Worm (Caenorhabditis elegans) whole organism, late embryonic: ENCODE data around the gene col-8.

Experiments
- F13H6.1 ChIP-seq: sonication (generic microtip); optimal IDR thresholded peaks from 2 replicates; lab custom pipeline; 2016; ENCODE audit warnings: missing genetic modification characterization, missing compliant biosample characterization
- ahr-1 ChIP-seq: sonication (generic microtip); optimal IDR thresholded peaks from 2 replicates; lab custom pipeline; 2016; ENCODE audit warnings: missing genetic modification characterization, missing compliant biosample characterization
- ama-1 ChIP-seq: fragments of 150-350 bp; optimal IDR thresholded peaks from 2 replicates; lab custom pipeline; 2014
- ceh-18 ChIP-seq: sonication (generic microtip); optimal IDR thresholded peaks from 2 replicates; lab custom pipeline; 2016; ENCODE audit warnings: missing genetic modification characterization, missing compliant biosample characterization
- ceh-2 ChIP-seq: sonication (generic microtip); optimal IDR thresholded peaks from 2 replicates; lab custom pipeline; 2016; ENCODE audit warnings: missing genotype, missing genetic modification characterization, missing compliant biosample characterization
- ceh-48 ChIP-seq: sonication (generic microtip); optimal IDR thresholded peaks from 2 replicates; lab custom pipeline; 2016; ENCODE audit warnings: missing genetic modification characterization, inconsistent platforms, missing compliant biosample characterization
- ceh-9 ChIP-seq: sonication (generic microtip); optimal IDR thresholded peaks from 2 replicates; lab custom pipeline; 2016; ENCODE audit warnings: mild to moderate bottlenecking, missing genetic modification characterization, inconsistent platforms, missing compliant biosample characterization
- dmd-4 ChIP-seq: sonication (generic microtip); optimal IDR thresholded peaks from 2 replicates; lab custom pipeline; 2016; ENCODE audit warnings: borderline replicate concordance, missing genetic modification characterization, missing compliant biosample characterization
- elt-2 ChIP-seq: sonication (generic microtip); optimal IDR thresholded peaks from 2 replicates; lab custom pipeline; 2016; ENCODE audit warnings: missing genetic modification reagents, missing genetic modification characterization, missing compliant biosample characterization
- ets-4 ChIP-seq: sonication (generic microtip); optimal IDR thresholded peaks from 2 replicates; lab custom pipeline; 2016; ENCODE audit warnings: missing genetic modification characterization, missing compliant biosample characterization
- eyg-1 ChIP-seq: sonication (generic microtip); optimal IDR thresholded peaks from 2 replicates; lab custom pipeline; 2016; ENCODE audit warnings: missing genotype, missing genetic modification characterization, missing compliant biosample characterization
- hlh-13 ChIP-seq: fragments of 200-800 bp; sonication (Bioruptor generic); optimal IDR thresholded peaks from 2 replicates; lab custom pipeline; 2018; ENCODE audit warnings: mild to moderate bottlenecking, missing genetic modification characterization, missing compliant biosample characterization
- hlh-8 ChIP-seq: sonication (generic microtip); optimal IDR thresholded peaks from 2 replicates; lab custom pipeline; 2016; ENCODE audit warnings: missing genotype, missing genetic modification characterization, missing compliant biosample characterization
- lin-11 ChIP-seq: fragments of 200-800 bp; sonication (Bioruptor generic); optimal IDR thresholded peaks from 2 replicates; lab custom pipeline; 2018; ENCODE audit warnings: mild to moderate bottlenecking, missing genetic modification characterization, missing compliant biosample characterization
- nfya-1 ChIP-seq: sonication (generic microtip); optimal IDR thresholded peaks from 2 replicates; lab custom pipeline; 2017; ENCODE audit warnings: missing genetic modification characterization, mild to moderate bottlenecking, missing compliant biosample characterization, antibody characterized with exemption, moderate library complexity
- nhr-11 ChIP-seq: fragments of 150-350 bp; optimal IDR thresholded peaks from 2 replicates; lab custom pipeline; 2014; ENCODE audit warnings: missing biosample characterization, missing genetic modification characterization
- nhr-232 ChIP-seq: sonication (generic microtip); optimal IDR thresholded peaks from 2 replicates; lab custom pipeline; 2016; ENCODE audit warnings: missing genetic modification characterization, missing compliant biosample characterization
- pax-1 ChIP-seq: fragments of 150-350 bp; optimal IDR thresholded peaks from 2 replicates; lab custom pipeline; 2014; ENCODE audit warnings: missing biosample characterization, missing genetic modification characterization
- pha-2 ChIP-seq: sonication (generic microtip); optimal IDR thresholded peaks from 2 replicates; lab custom pipeline; 2017; ENCODE audit warnings: mild to moderate bottlenecking, missing genetic modification characterization, missing compliant biosample characterization
- pros-1 ChIP-seq: fragments of 150-350 bp; optimal IDR thresholded peaks from 2 replicates; lab custom pipeline; 2014; ENCODE audit warnings: missing biosample characterization, missing genetic modification reagents, missing genetic modification characterization
- ref-2 ChIP-seq: sonication (generic microtip); optimal IDR thresholded peaks from 2 replicates; lab custom pipeline; 2016; ENCODE audit warnings: missing genetic modification characterization, missing compliant biosample characterization
- rnt-1 ChIP-seq: sonication (generic microtip); optimal IDR thresholded peaks from 2 replicates; lab custom pipeline; 2016; ENCODE audit warnings: missing genetic modification characterization, missing compliant biosample characterization
- sdc-2 ChIP-seq: sonication (generic microtip); optimal IDR thresholded peaks from 2 replicates; lab custom pipeline; 2016; ENCODE audit warnings: missing genotype, missing genetic modification characterization, missing compliant biosample characterization
- sox-4 ChIP-seq: sonication (generic microtip); optimal IDR thresholded peaks from 2 replicates; lab custom pipeline; 2017; ENCODE audit warnings: mild to moderate bottlenecking, missing genetic modification characterization, inconsistent platforms, missing compliant biosample characterization
- syd-9 ChIP-seq: sonication (generic microtip); optimal IDR thresholded peaks from 2 replicates; lab custom pipeline; 2016; ENCODE audit warnings: mild to moderate bottlenecking, missing genetic modification characterization, moderate library complexity, missing compliant biosample characterization
- unc-3 ChIP-seq, 2 experiments: fragments of 200-800 bp in 1 of 2; sonication (Bioruptor generic) in 1 of 2; sonication (generic microtip) in 1 of 2; conservative IDR thresholded peaks in 1 of 2; optimal IDR thresholded peaks in 1 of 2; 2 replicates each; pipeline versions ENCODE4 v1.3.6 to Lab custom; 2016 to 2022; ENCODE audit warnings: missing compliant biosample characterization in 2 of 2, missing genetic modification characterization in 2 of 2, missing genetic modification reagents in 1 of 2
- unc-42 ChIP-seq: sonication (generic microtip); optimal IDR thresholded peaks from 2 replicates; lab custom pipeline; 2016; ENCODE audit warnings: missing genotype, missing genetic modification characterization, missing compliant biosample characterization
- unc-86 ChIP-seq: sonication (generic microtip); optimal IDR thresholded peaks from 2 replicates; lab custom pipeline; 2016; ENCODE audit warnings: missing genetic modification characterization, missing compliant biosample characterization

The col-8 gene

DNA sequence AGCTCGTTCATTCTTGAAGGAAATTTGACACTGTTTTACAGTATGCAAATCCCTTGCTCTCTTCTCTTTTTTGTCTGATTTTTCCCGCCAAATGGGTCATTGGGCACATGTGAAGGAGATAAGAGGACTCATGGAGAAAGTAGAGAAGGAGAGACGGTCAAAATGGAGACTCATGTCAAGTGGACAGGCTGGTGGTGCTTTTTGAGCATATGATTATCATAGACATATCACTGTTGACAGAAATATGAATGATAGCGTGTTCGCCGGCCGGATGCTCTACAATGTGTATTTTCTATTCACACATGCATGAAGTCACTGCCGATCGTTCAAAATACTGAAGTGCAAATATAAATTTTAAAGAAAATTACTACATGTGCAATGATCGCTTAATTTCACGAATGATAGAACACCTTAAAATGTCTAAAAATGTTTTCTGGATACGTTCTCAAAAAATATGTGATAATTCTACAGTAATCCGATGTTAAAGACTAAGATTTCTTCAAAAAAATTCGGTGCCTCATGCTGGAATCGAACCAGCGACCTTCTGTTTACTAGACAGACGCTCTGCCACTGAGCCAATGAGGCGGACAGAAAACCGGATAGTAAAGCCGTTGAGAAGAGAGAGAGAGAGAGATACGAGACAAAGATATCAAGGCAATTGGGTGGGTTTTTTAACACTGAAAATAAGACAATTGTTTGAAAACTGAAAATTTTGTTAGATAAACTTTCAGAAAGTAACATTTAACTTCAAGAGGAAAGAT, 9.8 kb upstream of the col-8 start (continued):
- TF ChIP-seq pros-1 (tag; lab: Kevin White, UChicago): no peak
- TF ChIP-seq unc-86: peak; percentile 4

DNA sequence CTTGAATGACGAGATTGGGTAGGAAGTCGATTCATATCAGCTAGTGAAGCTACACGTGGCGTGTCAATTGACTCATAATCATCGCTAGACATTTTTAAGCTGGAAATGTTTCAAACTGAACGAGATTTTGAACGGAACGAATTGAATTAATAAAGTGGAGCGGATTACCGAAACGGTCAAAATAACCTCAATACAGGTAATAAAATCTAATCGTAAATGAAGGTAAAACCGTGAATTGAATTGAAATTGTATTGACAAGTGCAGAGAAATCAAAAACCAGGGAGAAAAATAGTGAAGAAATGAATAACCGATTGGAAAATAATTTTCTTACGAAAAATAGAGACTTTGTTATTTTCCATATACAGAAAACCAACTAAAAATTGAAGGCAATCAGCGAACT, 8.7 kb upstream of the col-8 start, which contains the start of gene cyk-1:
Gene cyk-1, minus strand, starts transcription at position 101 of the 400 bp plus-strand sequence.
- TF ChIP-seq F13H6.1 (tag; lab: Kevin White, UChicago): no peak
- TF ChIP-seq ceh-18: no peak

DNA sequence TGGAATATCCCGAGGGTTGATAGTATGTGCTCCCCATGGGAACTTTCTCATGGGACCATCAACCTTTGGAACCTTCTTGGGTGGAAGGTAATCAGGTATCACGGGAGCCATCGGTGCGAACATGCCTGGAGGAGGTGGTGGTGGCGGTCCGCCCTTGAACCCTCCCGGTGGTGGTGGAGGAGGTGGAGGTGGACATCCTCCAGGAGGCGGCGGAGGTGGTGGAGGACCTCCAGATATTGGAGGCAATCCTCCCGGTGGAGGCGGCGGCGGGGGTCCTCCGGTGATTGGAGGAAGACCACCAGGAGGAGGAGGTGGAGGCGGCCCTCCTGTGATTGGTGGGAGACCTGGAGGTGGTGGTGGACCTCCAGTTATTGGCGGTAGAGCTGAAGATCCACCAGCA, 5.4 kb upstream of the col-8 start:
- TF ChIP-seq ahr-1 (no peak), ceh-2 (tag; lab: Kevin White, UChicago) (no peak), hlh-13 (GFP tag; lab: Kevin White, UChicago) (no peak), dmd-4 (tag; lab: Kevin White, UChicago) (no peak), ceh-48 (tag; lab: Kevin White, UChicago) (no peak), ref-2 (tag; lab: Kevin White, UChicago) (no peak), lin-11 (tag; lab: Kevin White, UChicago) (no peak), elt-2 (tag; lab: Kevin White, UChicago) (no peak), ceh-9 (tag; lab: Kevin White, UChicago) (no peak), ama-1 (no peak), syd-9 (tag; lab: Kevin White, UChicago) (no peak), pha-2 (tag; lab: Kevin White, UChicago) (no peak), rnt-1 (tag; lab: Kevin White, UChicago) (no peak), unc-42 (tag; lab: Kevin White, UChicago) (no peak)

DNA sequence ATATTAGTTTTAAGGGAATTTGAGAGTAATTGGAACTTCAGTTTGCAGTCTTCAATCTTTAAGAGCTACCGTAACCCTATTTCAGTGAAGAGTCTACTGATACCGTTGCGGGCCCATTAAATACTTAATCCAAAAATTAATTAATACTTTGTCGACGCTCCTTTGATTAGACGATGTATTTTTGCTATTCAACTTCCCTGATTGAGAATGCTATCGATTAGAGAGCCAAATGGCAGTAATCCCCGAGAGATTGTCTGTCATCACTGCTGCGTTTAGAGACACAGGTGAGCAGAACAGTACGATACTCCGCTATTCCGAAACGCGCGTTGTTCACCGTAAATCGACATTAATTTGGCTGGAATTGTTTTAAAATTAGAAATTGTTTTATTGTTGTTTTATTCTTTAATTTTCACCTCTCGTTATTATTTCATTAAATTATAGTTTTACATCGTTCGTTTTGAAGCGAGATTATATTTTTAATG, 797 bp upstream of the col-8 start, which contains the start of gene rfl-1:
Gene rfl-1, plus strand, starts transcription at position 51 of the 482 bp plus-strand sequence.
- TF ChIP-seq eyg-1: no peak
- TF ChIP-seq nfya-1 (tag; lab: Kevin White, UChicago): peak; percentile 37
- peak; percentile 6 for TF ChIP-seq ceh-48 (tag; lab: Kevin White, UChicago)
- peak; percentile 85 for TF ChIP-seq unc-42 (tag; lab: Kevin White, UChicago)
- TF ChIP-seq unc-3 (GFP tag; conservative IDR thresholded peaks at IDR 0.05; lab: Robert Waterston, UW): no peak
- TF ChIP-seq unc-3 (tag; optimal IDR thresholded peaks at IDR 0.05; lab: Kevin White, UChicago): no peak
- no peak for TF ChIP-seq rnt-1 (tag; lab: Kevin White, UChicago)

DNA sequence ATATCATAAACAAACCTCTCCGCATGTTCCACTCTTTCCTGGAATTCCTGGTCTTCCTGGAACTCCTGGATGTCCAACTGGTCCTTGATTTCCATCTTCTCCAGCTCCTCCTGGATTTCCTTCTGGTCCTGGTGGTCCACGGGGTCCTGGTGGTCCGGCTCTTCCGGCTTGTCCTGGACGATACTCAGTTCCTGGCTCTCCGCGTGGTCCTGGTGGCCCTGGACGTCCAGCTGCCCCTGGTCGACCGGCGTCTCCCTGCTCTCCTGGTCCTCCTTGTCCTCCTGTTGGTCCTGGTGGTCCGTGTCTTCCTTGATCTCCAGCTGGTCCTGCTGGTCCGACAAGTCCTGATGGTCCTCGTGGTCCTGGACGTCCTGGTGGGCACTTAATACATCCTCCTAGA, 676 bp downstream of the col-8 start:
- TF ChIP-seq ref-2 (tag; lab: Kevin White, UChicago) (no peak), hlh-8 (tag; lab: Kevin White, UChicago) (no peak), sox-4 (tag; lab: Kevin White, UChicago) (no peak), pax-1 (no peak), ets-4 (tag; lab: Kevin White, UChicago) (no peak)

DNA sequence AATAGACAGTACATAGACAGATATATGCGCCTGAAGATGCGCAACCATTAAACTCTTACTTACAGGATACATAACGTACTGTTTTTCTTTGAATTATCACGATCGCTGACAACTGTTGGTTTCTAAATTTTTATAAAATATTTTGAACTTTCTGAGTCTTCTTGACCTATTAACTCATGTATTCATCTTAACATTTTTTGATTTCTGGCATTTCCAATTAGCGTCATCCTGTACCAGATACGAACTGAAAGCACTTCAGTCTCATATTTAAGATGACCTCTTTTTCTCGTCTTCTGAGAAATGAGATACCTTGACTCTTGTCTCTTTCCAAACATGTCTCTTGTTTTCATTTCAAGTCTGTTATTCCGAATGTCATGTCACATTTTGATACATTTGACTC, 6.6 kb downstream of the col-8 start:
- TF ChIP-seq nhr-232 (no peak), sdc-2 (tag; lab: Kevin White, UChicago) (no peak), sox-4 (tag; lab: Kevin White, UChicago) (no peak)

DNA sequence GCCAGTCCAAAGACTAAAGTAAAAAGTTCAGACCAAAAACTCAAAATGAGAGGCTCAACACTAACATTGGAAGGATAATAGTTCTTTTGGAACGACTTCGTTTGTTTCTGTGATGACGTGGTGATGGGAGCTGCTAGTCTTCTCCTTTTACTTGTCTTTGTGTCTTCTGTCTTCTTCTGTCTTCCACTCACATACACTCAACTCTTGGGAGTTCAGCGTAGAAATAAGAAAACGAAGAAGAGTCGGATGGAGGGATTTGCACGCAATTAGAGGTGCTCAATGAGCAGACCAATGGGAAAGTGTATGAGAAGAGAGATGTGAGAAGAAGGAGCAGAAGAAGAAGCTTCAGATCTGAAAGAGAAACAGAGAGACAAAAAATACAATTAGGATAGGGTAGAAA, 8.3 kb downstream of the col-8 start:
- no peak for TF ChIP-seq nhr-11 (tag; lab: Kevin White, UChicago)
- peak; percentile 29 for TF ChIP-seq unc-42 (tag; lab: Kevin White, UChicago)
